Worm (Caenorhabditis elegans) whole organism, L1 larva: ENCODE results near the gene rbm-42.

Experiments used
- C04F5.9 ChIP-seq: sonication (generic microtip); optimal IDR thresholded peaks from 2 replicates; lab custom pipeline; 2016; ENCODE audit warnings: missing genetic modification characterization, missing compliant biosample characterization
- C16A3.4 ChIP-seq: fragments of 150-350 bp; optimal IDR thresholded peaks from 2 replicates; lab custom pipeline; 2014; ENCODE audit warnings: missing biosample characterization, missing genetic modification characterization
- C34B4.2 ChIP-seq: sonication (generic microtip); optimal IDR thresholded peaks from 2 replicates; lab custom pipeline; 2017; ENCODE audit warnings: mild to moderate bottlenecking, missing genetic modification characterization, missing compliant biosample characterization
- F16B12.6 ChIP-seq: fragments of 150-350 bp; optimal IDR thresholded peaks from 2 replicates; lab custom pipeline; 2014; ENCODE audit warnings: missing biosample characterization, missing genetic modification characterization
- aha-1 ChIP-seq: fragments of 150-350 bp; optimal IDR thresholded peaks from 2 replicates; lab custom pipeline; 2014; ENCODE audit warnings: missing biosample characterization, missing genetic modification characterization
- aly-2 ChIP-seq: fragments of 150-350 bp; optimal IDR thresholded peaks from 2 replicates; lab custom pipeline; 2014; ENCODE audit warnings: missing biosample characterization, missing genetic modification characterization
- ceh-63 ChIP-seq: fragments of 200-800 bp; sonication (Bioruptor generic); optimal IDR thresholded peaks from 2 replicates; lab custom pipeline; 2018; ENCODE audit warnings: mild to moderate bottlenecking, missing genetic modification characterization, missing compliant biosample characterization
- ceh-8 ChIP-seq: fragments of 200-800 bp; sonication (Bioruptor generic); optimal IDR thresholded peaks from 2 replicates; lab custom pipeline; 2018; ENCODE audit warnings: mild to moderate bottlenecking, missing genetic modification characterization, moderate library complexity, missing compliant biosample characterization
- ceh-82 ChIP-seq, 3 experiments: fragments of 150-350 bp in 1 of 3; sonication (generic microtip) in 2 of 3; optimal IDR thresholded peaks; 2 replicates each; lab custom pipeline; 2014 to 2017; ENCODE audit warnings: missing biosample characterization in 3 of 3, missing genetic modification characterization in 3 of 3
- ceh-88 ChIP-seq: fragments of 200-800 bp; sonication (Bioruptor generic); IDR thresholded peaks from 2 replicates; pipeline ENCODE4 v1.3.6; 2022; ENCODE audit warnings: missing genetic modification characterization, missing compliant biosample characterization
- ces-1 ChIP-seq: fragments of 150-350 bp; optimal IDR thresholded peaks from 2 replicates; lab custom pipeline; 2014; ENCODE audit warnings: missing biosample characterization, missing genetic modification reagents, missing genetic modification characterization
- dsc-1 ChIP-seq: sonication (generic microtip); optimal IDR thresholded peaks from 2 replicates; lab custom pipeline; 2016; ENCODE audit warnings: mild to moderate bottlenecking, missing genetic modification characterization, missing compliant biosample characterization
- efl-1 ChIP-seq, 4 experiments: fragments of 150-350 bp; optimal IDR thresholded peaks in 3 of 4; peaks in 1 of 4; 1 replicate in 1 of 4; 2 replicates in 3 of 4; lab custom pipeline; 2014; ENCODE audit warnings: missing biosample characterization in 2 of 4, missing genetic modification characterization in 2 of 4, missing genetic modification reagents in 2 of 4
- egl-13 ChIP-seq: sonication (generic microtip); optimal IDR thresholded peaks from 2 replicates; lab custom pipeline; 2016; ENCODE audit warnings: missing genotype, missing genetic modification reagents, missing genetic modification characterization, missing compliant biosample characterization
- elt-2 ChIP-seq: sonication (generic microtip); optimal IDR thresholded peaks from 2 replicates; lab custom pipeline; 2016; ENCODE audit warnings: missing genetic modification characterization, mild to moderate bottlenecking, inconsistent platforms, missing compliant biosample characterization, missing genetic modification reagents
- elt-3 ChIP-seq, 6 experiments: fragments of 150-350 bp in 1 of 6; sonication (generic microtip); optimal IDR thresholded peaks; 2 replicates each; lab custom pipeline; 2017 to 2018; ENCODE audit warnings: missing biosample characterization in 6 of 6, missing genetic modification characterization in 6 of 6, inconsistent platforms in 1 of 6
- ets-5 ChIP-seq: fragments of 200-800 bp; sonication (Bioruptor generic); IDR thresholded peaks from 2 replicates; pipeline ENCODE4 v1.3.6; 2022; ENCODE audit warnings: missing genetic modification characterization, missing compliant biosample characterization
- fkh-10 ChIP-seq: sonication (generic microtip); optimal IDR thresholded peaks from 2 replicates; lab custom pipeline; 2017; ENCODE audit warnings: missing biosample characterization, missing genetic modification reagents, missing genetic modification characterization
- fkh-4 ChIP-seq: sonication (generic microtip); optimal IDR thresholded peaks from 2 replicates; lab custom pipeline; 2016; ENCODE audit warnings: missing compliant biosample characterization, missing genetic modification characterization, borderline replicate concordance
- fos-1 ChIP-seq: fragments of 150-350 bp; optimal IDR thresholded peaks from 2 replicates; lab custom pipeline; 2014; ENCODE audit warnings: missing biosample characterization, missing genetic modification characterization
- hlh-17 ChIP-seq: fragments of 200-800 bp; sonication (Bioruptor generic); optimal IDR thresholded peaks from 2 replicates; lab custom pipeline; 2018; ENCODE audit warnings: missing genetic modification characterization, mild to moderate bottlenecking, missing compliant biosample characterization, moderate library complexity, borderline replicate concordance
- hlh-4 ChIP-seq: sonication (generic microtip); optimal IDR thresholded peaks from 2 replicates; lab custom pipeline; 2016; ENCODE audit warnings: mild to moderate bottlenecking, missing genetic modification characterization, missing compliant biosample characterization
- hpl-2 ChIP-seq: fragments of 150-350 bp; optimal IDR thresholded peaks from 2 replicates; lab custom pipeline; 2014; ENCODE audit warnings: missing biosample characterization, missing genetic modification reagents, missing genetic modification characterization
- irx-1 ChIP-seq: sonication (generic microtip); optimal IDR thresholded peaks from 2 replicates; lab custom pipeline; 2016; ENCODE audit warnings: missing genetic modification characterization, missing compliant biosample characterization
- isw-1 ChIP-seq: fragments of 200-800 bp; sonication (Bioruptor generic); IDR thresholded peaks from 2 replicates; pipeline ENCODE4 v1.3.6; 2022; ENCODE audit warnings: missing genetic modification characterization, missing compliant biosample characterization
- lin-14 ChIP-seq: fragments of 200-800 bp; sonication (Bioruptor generic); optimal IDR thresholded peaks from 2 replicates; lab custom pipeline; 2018; ENCODE audit warnings: mild to moderate bottlenecking, missing genetic modification characterization, moderate library complexity, missing compliant biosample characterization
- lin-15B ChIP-seq: fragments of 150-350 bp; sonication (generic microtip); optimal IDR thresholded peaks from 3 replicates; lab custom pipeline; 2014; ENCODE audit warnings: missing biosample characterization, missing genetic modification characterization
- lin-39 ChIP-seq: fragments of 150-350 bp; optimal IDR thresholded peaks from 2 replicates; lab custom pipeline; 2014; ENCODE audit warnings: missing biosample characterization, missing genetic modification reagents, missing genetic modification characterization
- lir-3 ChIP-seq: sonication (generic microtip); optimal IDR thresholded peaks from 2 replicates; lab custom pipeline; 2016; ENCODE audit warnings: mild to moderate bottlenecking, missing genetic modification characterization, moderate library complexity, missing compliant biosample characterization; ENCODE audit not compliant: poor library complexity
- lsy-2 ChIP-seq, 2 experiments: fragments of 150-350 bp; optimal IDR thresholded peaks; 2 replicates each; lab custom pipeline; 2014; ENCODE audit warnings: missing biosample characterization in 2 of 2, missing genetic modification characterization in 2 of 2
- mdl-1 ChIP-seq, 2 experiments: fragments of 150-350 bp; optimal IDR thresholded peaks; 2 replicates each; lab custom pipeline; 2014 to 2017; ENCODE audit warnings: missing biosample characterization in 2 of 2, missing genetic modification characterization in 2 of 2, inconsistent platforms in 1 of 2
- mep-1 ChIP-seq: fragments of 150-350 bp; optimal IDR thresholded peaks from 2 replicates; lab custom pipeline; 2014; ENCODE audit warnings: missing biosample characterization, missing genetic modification characterization
- nhr-11 ChIP-seq: fragments of 150-350 bp; optimal IDR thresholded peaks from 2 replicates; lab custom pipeline; 2014; ENCODE audit warnings: missing biosample characterization, missing genetic modification characterization
- nhr-237 ChIP-seq: fragments of 150-350 bp; optimal IDR thresholded peaks from 2 replicates; lab custom pipeline; 2014; ENCODE audit warnings: missing biosample characterization, missing genetic modification characterization
- nhr-28 ChIP-seq: fragments of 150-350 bp; optimal IDR thresholded peaks from 2 replicates; lab custom pipeline; 2014; ENCODE audit warnings: missing biosample characterization, missing genetic modification characterization
- nhr-71 ChIP-seq: sonication (generic microtip); optimal IDR thresholded peaks from 2 replicates; lab custom pipeline; 2016; ENCODE audit warnings: mild to moderate bottlenecking, missing genetic modification characterization, moderate library complexity, missing compliant biosample characterization
- nhr-84 ChIP-seq: sonication (generic microtip); optimal IDR thresholded peaks from 2 replicates; lab custom pipeline; 2017; ENCODE audit warnings: missing biosample characterization, missing genetic modification characterization
- pax-3 ChIP-seq: fragments of 200-800 bp; sonication (Bioruptor generic); optimal IDR thresholded peaks from 2 replicates; lab custom pipeline; 2018; ENCODE audit warnings: mild to moderate bottlenecking, missing genetic modification characterization, moderate library complexity, missing compliant biosample characterization
- pqm-1 ChIP-seq: sonication (generic microtip); optimal IDR thresholded peaks from 3 replicates; lab custom pipeline; 2017; ENCODE audit warnings: missing biosample characterization, missing genetic modification characterization
- skn-1 ChIP-seq: fragments of 150-350 bp; optimal IDR thresholded peaks from 2 replicates; lab custom pipeline; 2014; ENCODE audit warnings: missing biosample characterization, missing genetic modification characterization
- snpc-4 ChIP-seq: fragments of 150-350 bp; optimal IDR thresholded peaks from 2 replicates; lab custom pipeline; 2014; ENCODE audit warnings: missing biosample characterization, missing genetic modification characterization
- snu-23 ChIP-seq: sonication (generic microtip); optimal IDR thresholded peaks from 2 replicates; lab custom pipeline; 2016; ENCODE audit warnings: missing genetic modification characterization, missing compliant biosample characterization
- sox-4 ChIP-seq: sonication (generic microtip); optimal IDR thresholded peaks from 2 replicates; lab custom pipeline; 2016; ENCODE audit warnings: missing genetic modification characterization, missing compliant biosample characterization
- sptf-1 ChIP-seq: fragments of 150-350 bp; optimal IDR thresholded peaks from 2 replicates; lab custom pipeline; 2014; ENCODE audit warnings: missing biosample characterization, missing genetic modification characterization
- tbx-2 ChIP-seq: sonication (generic microtip); optimal IDR thresholded peaks from 2 replicates; lab custom pipeline; 2016; ENCODE audit warnings: missing genetic modification characterization, missing compliant biosample characterization
- unc-130 ChIP-seq: fragments of 150-350 bp; optimal IDR thresholded peaks from 2 replicates; lab custom pipeline; 2017; ENCODE audit warnings: missing biosample characterization, missing genetic modification characterization, inconsistent platforms
- vab-15 ChIP-seq: sonication (generic microtip); optimal IDR thresholded peaks from 2 replicates; lab custom pipeline; 2017; ENCODE audit warnings: missing genotype, mild to moderate bottlenecking, missing genetic modification characterization, missing compliant biosample characterization
- xbp-1 ChIP-seq: sonication (generic microtip); optimal IDR thresholded peaks from 2 replicates; lab custom pipeline; 2016; ENCODE audit warnings: missing genetic modification characterization, missing compliant biosample characterization
- zag-1 ChIP-seq: fragments of 150-350 bp; optimal IDR thresholded peaks from 2 replicates; lab custom pipeline; 2014; ENCODE audit warnings: missing biosample characterization, missing genetic modification characterization
- ztf-11 ChIP-seq, 2 experiments: sonication (generic microtip); optimal IDR thresholded peaks; 2 replicates each; lab custom pipeline; 2016 to 2017; ENCODE audit warnings: missing genetic modification characterization in 2 of 2, missing biosample characterization in 1 of 2, missing compliant biosample characterization in 1 of 2
- ztf-4 ChIP-seq: fragments of 150-350 bp; optimal IDR thresholded peaks from 2 replicates; lab custom pipeline; 2014; ENCODE audit warnings: missing biosample characterization, missing genetic modification characterization

rbm-42 gene

ce11 chrIII:5202641-5203040, 49.6 kb upstream of the rbm-42 start (continued):
- TF ChIP-seq ets-5 (GFP tag; lab: Robert Waterston, UW): no peak
- TF ChIP-seq aly-2 (tag; lab: Kevin White, UChicago): no peak
- no peak for TF ChIP-seq hlh-17
- peak; percentile 53 to 59 for TF ChIP-seq efl-1 (optimal IDR thresholded peaks at IDR 0.05; lab: Kevin White, UChicago)
- TF ChIP-seq efl-1 (GFP tag; optimal IDR thresholded peaks at IDR 0.05 in 1 of 2; lab: Kevin White, UChicago): peak in 1 of 2 experiments; percentile 24
- TF ChIP-seq lin-15B (tag; lab: Kevin White, UChicago): no peak
- peak; percentile 71 for TF ChIP-seq elt-2 (tag; lab: Kevin White, UChicago)
- TF ChIP-seq nhr-84 (tag; lab: Kevin White, UChicago): no peak
- TF ChIP-seq ztf-11 (tag; optimal IDR thresholded peaks at IDR 0.05; lab: Kevin White, UChicago): no peak
- TF ChIP-seq nhr-28 (tag; lab: Kevin White, UChicago): no peak
- TF ChIP-seq aha-1: no peak
- no peak for TF ChIP-seq vab-15 (tag; lab: Kevin White, UChicago)
- TF ChIP-seq sox-4: no peak
- no peak for TF ChIP-seq ces-1 (GFP tag; lab: Kevin White, UChicago)
- TF ChIP-seq egl-13 (tag; lab: Kevin White, UChicago): no peak
- no peak for TF ChIP-seq C34B4.2
- TF ChIP-seq nhr-237 (tag; lab: Kevin White, UChicago): no peak
- peak; percentile 40 for TF ChIP-seq lir-3 (tag; lab: Kevin White, UChicago)
- TF ChIP-seq hpl-2 (GFP tag; lab: Kevin White, UChicago): no peak
- TF ChIP-seq lin-39 (tag; lab: Kevin White, UChicago): no peak
- TF ChIP-seq isw-1 (GFP tag; lab: Robert Waterston, UW): no peak
- TF ChIP-seq ceh-82 (tag; optimal IDR thresholded peaks at IDR 0.05; lab: Kevin White, UChicago): peak in 1 of 3 experiments; percentile 20
- peak in 5 of 6 experiments; percentile 38 to 81 (median 54) for TF ChIP-seq elt-3 (tag; optimal IDR thresholded peaks at IDR 0.05; lab: Kevin White, UChicago)
- TF ChIP-seq irx-1 (tag; lab: Kevin White, UChicago): no peak
- no peak for TF ChIP-seq fkh-4 (tag; lab: Kevin White, UChicago)
- no peak for TF ChIP-seq ztf-4 (tag; lab: Kevin White, UChicago)
- no peak for TF ChIP-seq zag-1
- TF ChIP-seq C04F5.9 (tag; lab: Kevin White, UChicago): no peak
- TF ChIP-seq ceh-88: no peak
- no peak for TF ChIP-seq pqm-1 (tag; lab: Kevin White, UChicago)
- no peak for TF ChIP-seq ceh-8 (GFP tag; lab: Kevin White, UChicago)
- peak; percentile 85 for TF ChIP-seq snu-23 (GFP tag; lab: Kevin White, UChicago)
- peak; percentile 72 for TF ChIP-seq mep-1 (tag; lab: Kevin White, UChicago)
- peak; percentile 18 for TF ChIP-seq nhr-11 (tag; lab: Kevin White, UChicago)
- no peak for TF ChIP-seq pax-3 (tag; lab: Kevin White, UChicago)
- no peak for TF ChIP-seq unc-130 (tag; lab: Kevin White, UChicago)
- no peak for TF ChIP-seq fkh-10 (GFP tag; lab: Kevin White, UChicago)
- peak; percentile 28 for TF ChIP-seq fos-1 (tag; lab: Kevin White, UChicago)
- TF ChIP-seq hlh-4: no peak
- no peak for TF ChIP-seq F16B12.6 (tag; lab: Kevin White, UChicago)
- peak in 1 of 2 experiments; percentile 3 for TF ChIP-seq mdl-1 (tag; optimal IDR thresholded peaks at IDR 0.05; lab: Kevin White, UChicago)

ce11 chrIII:5201267-5201666, 48.2 kb upstream of the rbm-42 start:
- TF ChIP-seq nhr-71 (tag; lab: Kevin White, UChicago) (peak; percentile 50), lin-15B (tag; lab: Kevin White, UChicago) (no peak), elt-2 (tag; lab: Kevin White, UChicago) (peak; percentile 93), skn-1 (no peak), tbx-2 (tag; lab: Kevin White, UChicago) (peak; percentile 4), ceh-63 (GFP tag; lab: Kevin White, UChicago) (no peak), lsy-2 (tag; optimal IDR thresholded peaks at IDR 0.05; lab: Kevin White, UChicago) (peak in 1 of 2 experiments; percentile 35), hlh-17 (no peak), irx-1 (tag; lab: Kevin White, UChicago) (no peak), fos-1 (tag; lab: Kevin White, UChicago) (no peak), nhr-28 (tag; lab: Kevin White, UChicago) (no peak), C04F5.9 (tag; lab: Kevin White, UChicago) (no peak), sptf-1 (tag; lab: Kevin White, UChicago) (no peak), C16A3.4 (peak; percentile 3), dsc-1 (tag; lab: Kevin White, UChicago) (no peak), F16B12.6 (tag; lab: Kevin White, UChicago) (no peak), nhr-84 (tag; lab: Kevin White, UChicago) (no peak), lin-14 (GFP tag; lab: Kevin White, UChicago) (peak; percentile 48), egl-13 (tag; lab: Kevin White, UChicago) (no peak), xbp-1 (no peak), ztf-11 (tag; optimal IDR thresholded peaks at IDR 0.05; lab: Kevin White, UChicago) (no peak), ceh-88 (no peak), snpc-4 (tag; lab: Kevin White, UChicago) (no peak)
